Fruit fly (Drosophila melanogaster) whole organism: ENCODE results near the gene lectin-33A.

Experiments
- CG8478 ChIP-seq: fragments of >200 bp; optimal IDR thresholded peaks from 2 replicates; lab custom pipeline; 2018; ENCODE audit warnings: inconsistent platforms
- Dll ChIP-seq: fragments of >200 bp; optimal IDR thresholded peaks from 2 replicates; lab custom pipeline; 2017
- EcR ChIP-seq, 2 experiments: fragments of >200 bp; optimal IDR thresholded peaks; 2 replicates each; lab custom pipeline; 2017; ENCODE audit warnings: missing biosample characterization in 2 of 2, missing genetic modification characterization in 2 of 2, missing genetic modification reagents in 2 of 2
- pan ChIP-seq: fragments of >200 bp; optimal IDR thresholded peaks from 2 replicates; lab custom pipeline; 2017
- psq ChIP-seq: fragments of >200 bp; optimal IDR thresholded peaks from 2 replicates; lab custom pipeline; 2017
- usp ChIP-seq: fragments of >200 bp; optimal IDR thresholded peaks from 2 replicates; lab custom pipeline; 2017; ENCODE audit warnings: missing biosample characterization, missing genetic modification characterization, mixed read lengths

The lectin-33A gene

dm6 chr2L:11041074-11041473, 39.2 kb downstream of the lectin-33A start:
- no peak for TF ChIP-seq Dll
- TF ChIP-seq psq (lab: Kevin White, UChicago), result no peak
- no peak for TF ChIP-seq CG8478
- no peak for TF ChIP-seq pan
- TF ChIP-seq EcR (GFP tag; optimal IDR thresholded peaks at IDR 0.05; lab: Kevin White, UChicago), result no peak

- TF ChIP-seq EcR (GFP tag; optimal IDR thresholded peaks at IDR 0.05; lab: Kevin White, UChicago), result no peak
- no peak for TF ChIP-seq pan
- no peak for TF ChIP-seq psq (lab: Kevin White, UChicago)
- TF ChIP-seq Dll, result no peak
- TF ChIP-seq usp (GFP tag; lab: Kevin White, UChicago), result no peak
- no peak for TF ChIP-seq CG8478
Measured at dm6 chr2L:11041785-11042184, 39.9 kb downstream of the lectin-33A start.

- TF ChIP-seq psq (lab: Kevin White, UChicago), result no peak
- TF ChIP-seq Dll, result peak; percentile 56
- peak; percentile 65 to 91 for TF ChIP-seq EcR (GFP tag; optimal IDR thresholded peaks at IDR 0.05; lab: Kevin White, UChicago)
Measured at dm6 chr2L:11044678-11045466, 43.0 kb downstream of the lectin-33A start.

dm6 chr2L:11045467-11045914, 43.6 kb downstream of the lectin-33A start:
- TF ChIP-seq psq (lab: Kevin White, UChicago) (no peak), usp (GFP tag; lab: Kevin White, UChicago) (no peak), CG8478 (no peak), pan (no peak), EcR (GFP tag; optimal IDR thresholded peaks at IDR 0.05; lab: Kevin White, UChicago) (peak; percentile 5 to 49)

dm6 chr2L:11046051-11046450, 44.2 kb downstream of the lectin-33A start:
- TF ChIP-seq pan, result no peak
- TF ChIP-seq Dll, result no peak
- TF ChIP-seq EcR (GFP tag; optimal IDR thresholded peaks at IDR 0.05; lab: Kevin White, UChicago), result no peak
- no peak for TF ChIP-seq usp (GFP tag; lab: Kevin White, UChicago)
- no peak for TF ChIP-seq CG8478
- TF ChIP-seq psq (lab: Kevin White, UChicago), result no peak

dm6 chr2L:11048307-11048706, 46.4 kb downstream of the lectin-33A start:
- TF ChIP-seq Dll, result no peak
- no peak for TF ChIP-seq psq (lab: Kevin White, UChicago)

dm6 chr2L:11049723-11050122, 47.9 kb downstream of the lectin-33A start:
- TF ChIP-seq CG8478, result no peak
- no peak for TF ChIP-seq psq (lab: Kevin White, UChicago)
- TF ChIP-seq EcR (GFP tag; optimal IDR thresholded peaks at IDR 0.05; lab: Kevin White, UChicago), result no peak
- TF ChIP-seq Dll, result no peak
- TF ChIP-seq usp (GFP tag; lab: Kevin White, UChicago), result no peak
- TF ChIP-seq pan, result no peak

- TF ChIP-seq CG8478 (no peak), usp (GFP tag; lab: Kevin White, UChicago) (no peak), EcR (GFP tag; optimal IDR thresholded peaks at IDR 0.05; lab: Kevin White, UChicago) (no peak), psq (lab: Kevin White, UChicago) (no peak), Dll (peak; percentile 53), pan (no peak)
Measured at dm6 chr2L:11051644-11052492, 50.0 kb downstream of the lectin-33A start.
